Worm (Caenorhabditis elegans): ENCODE data around the gene hmg-12.

Gene hmg-12

ce11 chrII:11887724-11888123 is 28.6 kb upstream of the hmg-12 start:
- TF ChIP-seq skn-1 (tag; optimal IDR thresholded peaks at IDR 0.05) (no peak), unc-62 (GFP tag; optimal IDR thresholded peaks at IDR 0.05 in 1 of 2) (peak in 1 of 2 experiments; percentile 14), unc-62 (tag; optimal IDR thresholded peaks at IDR 0.05) (no peak), hlh-11 (tag; optimal IDR thresholded peaks at IDR 0.05) (no peak), fkh-10 (GFP tag; optimal IDR thresholded peaks at IDR 0.05) (no peak), ceh-20 (GFP tag; IDR thresholded peaks at IDR 0.05) (no peak)

ce11 chrII:11888150-11888549 is 28.2 kb upstream of the hmg-12 start:
- no peak for TF ChIP-seq R02D3.7 (tag; optimal IDR thresholded peaks at IDR 0.05)

ce11 chrII:11889420-11890075 is 26.8 kb upstream of the hmg-12 start:
- 0 out of 2 replicates have a peak, but pooled peaks have one; percentile 37 for TF ChIP-seq set-16 (GFP tag; IDR thresholded peaks at IDR 0.05)
- TF ChIP-seq hlh-30 (tag; optimal IDR thresholded peaks at IDR 0.05; ENCODE audit: insufficient read depth), result peak; percentile 72
- TF ChIP-seq zfp-2 (tag; optimal IDR thresholded peaks at IDR 0.05), result no peak
- TF ChIP-seq nhr-28 (tag; optimal IDR thresholded peaks at IDR 0.05), result peak; percentile 39
- no peak for TF ChIP-seq lin-15B (tag; optimal IDR thresholded peaks at IDR 0.05)
- peak; percentile 52 for TF ChIP-seq mep-1 (tag; optimal IDR thresholded peaks at IDR 0.05)
- peak; percentile 71 for TF ChIP-seq mxl-3 (GFP tag; optimal IDR thresholded peaks at IDR 0.05)
- peak; percentile 3 for TF ChIP-seq hlh-11 (tag; optimal IDR thresholded peaks at IDR 0.05)
- TF ChIP-seq lim-7 (GFP tag; IDR thresholded peaks at IDR 0.05), result no peak
- TF ChIP-seq F10B5.3 (tag; optimal IDR thresholded peaks at IDR 0.05), result peak; percentile 28
- no peak for TF ChIP-seq nhr-10 (tag; optimal IDR thresholded peaks at IDR 0.05)

ce11 chrII:11890596-11890995 is 25.7 kb upstream of the hmg-12 start:
- TF ChIP-seq duxl-1 (tag; optimal IDR thresholded peaks at IDR 0.05; ENCODE audit: poor library complexity), result no peak
- no peak for TF ChIP-seq Y75B8A.6 (GFP tag; IDR thresholded peaks at IDR 0.05)
- TF ChIP-seq mdt-29 (GFP tag; IDR thresholded peaks at IDR 0.05), result no peak
- TF ChIP-seq dmd-8 (GFP tag; IDR thresholded peaks at IDR 0.05), result no peak
- TF ChIP-seq jun-1 (tag; optimal IDR thresholded peaks at IDR 0.05), result no peak
- no peak for TF ChIP-seq tra-1 (GFP tag; IDR thresholded peaks at IDR 0.05)
- no peak for TF ChIP-seq nhr-11 (tag; optimal IDR thresholded peaks at IDR 0.05)
- no peak for TF ChIP-seq spr-3 (GFP tag; optimal IDR thresholded peaks at IDR 0.05)
- no peak for TF ChIP-seq mxl-3 (GFP tag; optimal IDR thresholded peaks at IDR 0.05)
- no peak for TF ChIP-seq madf-5 (GFP tag; IDR thresholded peaks at IDR 0.05)
- no peak for TF ChIP-seq lir-3 (tag; optimal IDR thresholded peaks at IDR 0.05)
- no peak for TF ChIP-seq zip-2 (tag; optimal IDR thresholded peaks at IDR 0.05)
- no peak for TF ChIP-seq tag-97 (GFP tag; IDR thresholded peaks at IDR 0.05)
- TF ChIP-seq ZK337.2 (GFP tag; IDR thresholded peaks at IDR 0.05), result no peak
- no peak for TF ChIP-seq D1046.2 (GFP tag; IDR thresholded peaks at IDR 0.05)
- TF ChIP-seq nhr-77 (tag; optimal IDR thresholded peaks at IDR 0.05), result no peak
- TF ChIP-seq dpl-1 (GFP tag; optimal IDR thresholded peaks at IDR 0.05), result no peak
- TF ChIP-seq mes-2 (tag; optimal IDR thresholded peaks at IDR 0.05; ENCODE audit: poor library complexity, severe bottlenecking), result no peak
- no peak for TF ChIP-seq cey-2 (tag; optimal IDR thresholded peaks at IDR 0.05; ENCODE audit: borderline replicate concordance, insufficient read depth)

ce11 chrII:11893323-11893722 is 23.0 kb upstream of the hmg-12 start, which contains the start of gene ZK930.2:
Gene ZK930.2, minus strand, starts transcription at chrII:11893423.
- TF ChIP-seq lin-15B (tag; optimal IDR thresholded peaks at IDR 0.05), result no peak
- TF ChIP-seq ctbp-1 (GFP tag; IDR thresholded peaks at IDR 0.05), result no peak
- no peak for TF ChIP-seq fkh-10 (GFP tag; optimal IDR thresholded peaks at IDR 0.05)

Data from whole organism, L4 larva.